Fruit fly (Drosophila melanogaster): ENCODE data around the gene Trp1.

- TF ChIP-seq Sox102F (GFP tag; optimal IDR thresholded peaks at IDR 0.05) (no peak), CG4318 (GFP tag; optimal IDR thresholded peaks at IDR 0.05) (no peak), CG16779 (tag; optimal IDR thresholded peaks at IDR 0.05) (no peak), CG6808 (GFP tag; optimal IDR thresholded peaks at IDR 0.05) (no peak), CG10631 (GFP tag; optimal IDR thresholded peaks at IDR 0.05) (no peak), Smox (GFP tag; optimal IDR thresholded peaks at IDR 0.05) (no peak), ss (GFP tag; optimal IDR thresholded peaks at IDR 0.05) (no peak), cyc (GFP tag; optimal IDR thresholded peaks at IDR 0.05) (no peak), CG6854 (GFP tag; optimal IDR thresholded peaks at IDR 0.05) (no peak), CG8119 (GFP tag; IDR thresholded peaks at IDR 0.05) (no peak), acj6 (GFP tag; optimal IDR thresholded peaks at IDR 0.05) (no peak)
Measured at dm6 chr2L:10049280-10049679, 40.1 kb downstream of the Trp1 start, which contains the start of gene CG33301.

Measured in whole organism, prepupa.